Worm (Caenorhabditis elegans) whole organism, L4 larva: ENCODE results near the gene M57.1.
A peak's percentile ranks its signal among the peaks of the same experiment; 100 is the strongest.

Source experiments
- D1046.2 ChIP-seq: fragments of 200-800 bp; sonication (Bioruptor generic); IDR thresholded peaks from 2 replicates; pipeline ENCODE4 v1.3.6; 2022; ENCODE audit warnings: missing genetic modification characterization, missing compliant biosample characterization
- F26F4.8 ChIP-seq: fragments of 200-800 bp; sonication (Bioruptor generic); conservative IDR thresholded peaks from 2 replicates; pipeline ENCODE4 v1.3.6; 2022; ENCODE audit warnings: missing genetic modification characterization, missing compliant biosample characterization
- R02D3.7 ChIP-seq: fragments of 150-350 bp; sonication (generic microtip); optimal IDR thresholded peaks from 3 replicates; lab custom pipeline; 2014; ENCODE audit warnings: missing biosample characterization, missing genetic modification characterization
- T20F7.1 ChIP-seq: fragments of 200-800 bp; sonication (Bioruptor generic); optimal IDR thresholded peaks from 2 replicates; lab custom pipeline; 2018; ENCODE audit warnings: mild to moderate bottlenecking, missing genetic modification characterization, missing compliant biosample characterization
- Y75B8A.6 ChIP-seq: fragments of 200-800 bp; sonication (Bioruptor generic); IDR thresholded peaks from 2 replicates; pipeline ENCODE4 v1.3.6; 2022; ENCODE audit warnings: missing genetic modification reagents, missing genetic modification characterization, missing compliant biosample characterization
- arid-1 ChIP-seq: fragments of 200-800 bp; sonication (Bioruptor generic); conservative IDR thresholded peaks from 2 replicates; pipeline ENCODE4 v1.3.6; 2022; ENCODE audit warnings: missing genetic modification reagents, missing genetic modification characterization, missing compliant biosample characterization
- attf-4 ChIP-seq: sonication (generic microtip); optimal IDR thresholded peaks from 3 replicates; lab custom pipeline; 2017; ENCODE audit warnings: missing biosample characterization, missing genetic modification characterization
- ceh-20 ChIP-seq: fragments of 200-800 bp; sonication (Bioruptor generic); IDR thresholded peaks from 2 replicates; pipeline ENCODE4 v1.3.6; 2022; ENCODE audit warnings: missing genetic modification reagents, missing genetic modification characterization, missing compliant biosample characterization
- ctbp-1 ChIP-seq: fragments of 200-800 bp; sonication (Bioruptor generic); IDR thresholded peaks from 2 replicates; pipeline ENCODE4 v1.3.6; 2022; ENCODE audit warnings: missing genetic modification reagents, missing genetic modification characterization, missing compliant biosample characterization
- daf-19 ChIP-seq: fragments of 200-800 bp; sonication (Bioruptor generic); conservative IDR thresholded peaks from 2 replicates; pipeline ENCODE4 v1.3.6; 2022; ENCODE audit warnings: missing genetic modification characterization, missing compliant biosample characterization
- dmd-8 ChIP-seq: fragments of 200-800 bp; sonication (Bioruptor generic); IDR thresholded peaks from 2 replicates; pipeline ENCODE4 v1.3.6; 2022; ENCODE audit warnings: missing genetic modification characterization, missing compliant biosample characterization
- dpl-1 ChIP-seq: fragments of 150-350 bp; optimal IDR thresholded peaks from 2 replicates; lab custom pipeline; 2014; ENCODE audit warnings: missing biosample characterization, missing genetic modification reagents, missing genetic modification characterization
- dve-1 ChIP-seq: sonication (generic microtip); optimal IDR thresholded peaks from 2 replicates; lab custom pipeline; 2017; ENCODE audit warnings: antibody characterized with exemption, mild to moderate bottlenecking, missing genetic modification characterization, missing compliant biosample characterization; ENCODE audit not compliant: insufficient read depth
- egl-27 ChIP-seq: sonication (generic microtip); optimal IDR thresholded peaks from 3 replicates; lab custom pipeline; 2017; ENCODE audit warnings: missing biosample characterization, missing genetic modification reagents, missing genetic modification characterization
- fkh-10 ChIP-seq: fragments of 150-350 bp; optimal IDR thresholded peaks from 2 replicates; lab custom pipeline; 2014; ENCODE audit warnings: missing biosample characterization, missing genetic modification reagents, missing genetic modification characterization
- jun-1 ChIP-seq: fragments of 150-350 bp; optimal IDR thresholded peaks from 2 replicates; lab custom pipeline; 2014; ENCODE audit warnings: missing biosample characterization, missing genetic modification reagents, missing genetic modification characterization
- lim-7 ChIP-seq: fragments of 200-800 bp; sonication (Bioruptor generic); IDR thresholded peaks from 2 replicates; pipeline ENCODE4 v1.3.6; 2022; ENCODE audit warnings: missing genetic modification characterization, missing compliant biosample characterization
- lin-13 ChIP-seq: fragments of 150-350 bp; optimal IDR thresholded peaks from 2 replicates; lab custom pipeline; 2014; ENCODE audit warnings: missing biosample characterization, missing genetic modification reagents, missing genetic modification characterization
- lin-15B ChIP-seq: fragments of 150-350 bp; sonication (generic microtip); optimal IDR thresholded peaks from 3 replicates; lab custom pipeline; 2014; ENCODE audit warnings: missing biosample characterization, missing genetic modification characterization
- lin-29 ChIP-seq: fragments of 200-800 bp; sonication (Bioruptor generic); IDR thresholded peaks from 2 replicates; pipeline ENCODE4 v1.3.6; 2022; ENCODE audit warnings: missing genetic modification reagents, missing genetic modification characterization, missing compliant biosample characterization
- lin-38 ChIP-seq: fragments of 200-800 bp; sonication (Bioruptor generic); IDR thresholded peaks from 2 replicates; pipeline ENCODE4 v1.3.6; 2022; ENCODE audit warnings: missing genetic modification reagents, missing genetic modification characterization, missing compliant biosample characterization
- lin-39 ChIP-seq: fragments of 150-350 bp; optimal IDR thresholded peaks from 2 replicates; lab custom pipeline; 2014; ENCODE audit warnings: missing biosample characterization, missing genetic modification reagents, missing genetic modification characterization
- lsy-2 ChIP-seq, 2 experiments: fragments of 150-350 bp in 1 of 2; sonication (generic microtip) in 1 of 2; optimal IDR thresholded peaks; 2 replicates each; lab custom pipeline; 2014 to 2017; ENCODE audit warnings: missing biosample characterization in 2 of 2, missing genetic modification characterization in 2 of 2
- mep-1 ChIP-seq: fragments of 150-350 bp; sonication (generic microtip); optimal IDR thresholded peaks from 3 replicates; lab custom pipeline; 2014; ENCODE audit warnings: missing biosample characterization, missing genetic modification characterization
- mes-2 ChIP-seq: sonication (generic microtip); optimal IDR thresholded peaks from 2 replicates; lab custom pipeline; 2016; ENCODE audit warnings: missing genotype, mild to moderate bottlenecking, missing genetic modification characterization, missing compliant biosample characterization; ENCODE audit not compliant: poor library complexity, severe bottlenecking
- nhr-102 ChIP-seq: sonication (generic microtip); optimal IDR thresholded peaks from 2 replicates; lab custom pipeline; 2016; ENCODE audit warnings: mild to moderate bottlenecking, missing genetic modification characterization, moderate library complexity, missing compliant biosample characterization
- nhr-11 ChIP-seq: fragments of 150-350 bp; optimal IDR thresholded peaks from 2 replicates; lab custom pipeline; 2014; ENCODE audit warnings: missing biosample characterization, missing genetic modification characterization
- nhr-111 ChIP-seq: fragments of 200-800 bp; sonication (Bioruptor generic); optimal IDR thresholded peaks from 2 replicates; lab custom pipeline; 2018; ENCODE audit warnings: mild to moderate bottlenecking, missing genetic modification characterization, missing compliant biosample characterization
- nhr-41 ChIP-seq: fragments of 200-800 bp; sonication (Bioruptor generic); IDR thresholded peaks from 2 replicates; pipeline ENCODE4 v1.3.6; 2022; ENCODE audit warnings: missing genetic modification reagents, missing genetic modification characterization, missing compliant biosample characterization
- nhr-48 ChIP-seq: sonication (generic microtip); optimal IDR thresholded peaks from 2 replicates; lab custom pipeline; 2016; ENCODE audit warnings: mild to moderate bottlenecking, missing genetic modification characterization, missing compliant biosample characterization
- nhr-77 ChIP-seq: fragments of 150-350 bp; optimal IDR thresholded peaks from 2 replicates; lab custom pipeline; 2014; ENCODE audit warnings: missing biosample characterization, missing genetic modification characterization
- pha-4 ChIP-seq, 2 experiments: fragments of 150-350 bp in 1 of 2; fragments of 200-800 bp in 1 of 2; sonication (Bioruptor generic) in 1 of 2; IDR thresholded peaks in 1 of 2; optimal IDR thresholded peaks in 1 of 2; 2 replicates each; pipeline versions ENCODE4 v1.3.6 to Lab custom; 2014 to 2022; ENCODE audit warnings: missing genetic modification characterization in 2 of 2, missing genetic modification reagents in 2 of 2, missing biosample characterization in 1 of 2, missing compliant biosample characterization in 1 of 2
- php-3 ChIP-seq: fragments of 200-800 bp; sonication (Bioruptor generic); IDR thresholded peaks from 2 replicates; pipeline ENCODE4 v1.3.6; 2022; ENCODE audit warnings: missing genetic modification reagents, missing genetic modification characterization, missing compliant biosample characterization
- pqm-1 ChIP-seq: sonication (generic microtip); optimal IDR thresholded peaks from 2 replicates; lab custom pipeline; 2017; ENCODE audit warnings: missing biosample characterization, missing genetic modification characterization
- rbr-2 ChIP-seq: sonication (generic microtip); optimal IDR thresholded peaks from 2 replicates; lab custom pipeline; 2016; ENCODE audit warnings: missing genotype, missing genetic modification characterization, missing compliant biosample characterization
- set-16 ChIP-seq: fragments of 200-800 bp; sonication (Bioruptor generic); IDR thresholded peaks from 2 replicates; pipeline ENCODE4 v1.3.6; 2022; ENCODE audit warnings: missing genetic modification reagents, missing genetic modification characterization, missing compliant biosample characterization
- skn-1 ChIP-seq: fragments of 150-350 bp; optimal IDR thresholded peaks from 2 replicates; lab custom pipeline; 2014; ENCODE audit warnings: missing biosample characterization, missing genetic modification characterization
- snpc-1.2 ChIP-seq: fragments of 200-800 bp; sonication (Bioruptor generic); IDR thresholded peaks from 2 replicates; pipeline ENCODE4 v1.3.6; 2022; ENCODE audit warnings: missing genetic modification reagents, missing genetic modification characterization, missing compliant biosample characterization
- tra-1 ChIP-seq: fragments of 200-800 bp; sonication (Bioruptor generic); IDR thresholded peaks from 2 replicates; pipeline ENCODE4 v1.3.6; 2022; ENCODE audit warnings: missing genetic modification reagents, missing genetic modification characterization, missing compliant biosample characterization
- zag-1 ChIP-seq: fragments of 150-350 bp; optimal IDR thresholded peaks from 2 replicates; lab custom pipeline; 2014; ENCODE audit warnings: missing biosample characterization, missing genetic modification characterization
- zfp-2 ChIP-seq: sonication (generic microtip); optimal IDR thresholded peaks from 2 replicates; lab custom pipeline; 2016; ENCODE audit warnings: mild to moderate bottlenecking, missing genetic modification characterization, missing compliant biosample characterization
- zfp-3 ChIP-seq: fragments of 200-800 bp; sonication (Bioruptor generic); conservative IDR thresholded peaks from 2 replicates; pipeline ENCODE4 v1.3.6; 2022; ENCODE audit warnings: missing genetic modification reagents, missing genetic modification characterization, missing compliant biosample characterization
- zip-11 ChIP-seq: fragments of 200-800 bp; sonication (Bioruptor generic); IDR thresholded peaks from 2 replicates; pipeline ENCODE4 v1.3.6; 2022; ENCODE audit warnings: missing genetic modification characterization, missing compliant biosample characterization
- zip-2 ChIP-seq: fragments of 150-350 bp; optimal IDR thresholded peaks from 2 replicates; lab custom pipeline; 2014; ENCODE audit warnings: missing biosample characterization, missing genetic modification characterization
- ztf-11 ChIP-seq: fragments of 150-350 bp; optimal IDR thresholded peaks from 2 replicates; lab custom pipeline; 2014; ENCODE audit warnings: missing biosample characterization, missing genetic modification characterization
- ztf-7 ChIP-seq: fragments of 150-350 bp; optimal IDR thresholded peaks from 2 replicates; lab custom pipeline; 2014; ENCODE audit warnings: missing biosample characterization, missing genetic modification characterization

The M57.1 gene

ce11 chrIV:3521710-3522109, 10.6 kb upstream of the M57.1 start:
- TF ChIP-seq R02D3.7 (tag; lab: Kevin White, UChicago): no peak
- TF ChIP-seq set-16: peak; percentile 12; the same call in 1 of the 2 replicates
- no peak for TF ChIP-seq dve-1 (tag; lab: Kevin White, UChicago)
- no peak for TF ChIP-seq zip-11 (GFP tag; lab: Robert Waterston, UW)

DNA sequence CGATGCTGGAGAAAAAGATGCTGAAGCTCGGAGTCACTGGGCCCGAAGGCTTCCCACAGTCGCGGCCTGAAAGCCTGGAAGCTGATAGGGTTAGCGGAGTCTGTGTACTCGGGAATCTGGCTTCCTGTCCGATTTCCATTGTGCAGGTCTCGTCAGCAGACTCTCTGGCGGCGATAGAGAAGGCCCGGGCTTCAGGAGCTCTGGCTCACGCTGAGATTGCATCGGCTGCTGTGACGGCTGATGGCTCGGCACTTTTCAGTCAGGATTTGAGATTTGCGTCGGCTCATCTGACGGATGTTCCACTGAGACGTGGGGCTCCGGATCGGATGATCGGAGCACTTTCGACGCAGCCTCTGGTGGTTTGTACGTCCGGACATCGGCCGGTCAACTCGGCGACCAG, 8.8 kb upstream of the M57.1 start:
- no peak for TF ChIP-seq zag-1 (tag; lab: Kevin White, UChicago)
- TF ChIP-seq set-16: peak; percentile 88

DNA sequence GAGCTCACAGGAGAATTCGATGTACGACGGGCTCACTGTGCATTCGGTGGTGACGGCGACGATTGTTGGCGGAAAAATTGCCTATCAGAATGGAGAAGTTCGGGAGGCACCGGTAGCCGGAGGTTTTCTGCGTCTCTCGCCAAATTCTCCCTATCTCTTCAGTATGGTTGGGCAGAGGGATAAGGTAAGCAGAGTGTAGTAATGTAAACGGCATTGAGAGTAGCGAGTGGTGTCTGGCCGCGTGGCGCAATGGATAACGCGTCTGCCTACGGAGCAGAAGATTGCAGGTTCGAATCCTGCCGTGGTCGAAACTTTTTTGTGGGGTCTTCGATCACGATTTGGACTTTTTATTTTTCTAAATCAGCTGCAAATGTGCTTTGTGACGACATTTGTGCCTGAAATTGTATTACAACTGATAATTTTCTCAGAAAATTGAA, 7.7 kb upstream of the M57.1 start:
- TF ChIP-seq egl-27 (tag; lab: Kevin White, UChicago): no peak
- no peak for TF ChIP-seq fkh-10 (GFP tag; lab: Kevin White, UChicago)
- TF ChIP-seq ztf-7 (tag; lab: Kevin White, UChicago): no peak
- TF ChIP-seq zip-2 (tag; lab: Kevin White, UChicago): peak; percentile 32
- TF ChIP-seq lin-15B (tag; lab: Kevin White, UChicago): no peak
- TF ChIP-seq ztf-11 (tag; lab: Kevin White, UChicago): no peak
- TF ChIP-seq Y75B8A.6: 0 out of 2 replicates have a peak, but pooled peaks have one; percentile 44
- peak; percentile 72; the same call in 1 of the 2 replicates for TF ChIP-seq F26F4.8
- TF ChIP-seq php-3 (GFP tag; lab: Robert Waterston, UW): peak; percentile 75
- TF ChIP-seq nhr-111 (GFP tag; lab: Kevin White, UChicago): peak; percentile 75
- peak; percentile 81 for TF ChIP-seq ctbp-1
- peak; percentile 10 for TF ChIP-seq nhr-48 (tag; lab: Kevin White, UChicago)
- peak; percentile 78 for TF ChIP-seq daf-19 (GFP tag; lab: Robert Waterston, UW)
- peak; percentile 86; the same call in 1 of the 2 replicates for TF ChIP-seq arid-1 (GFP tag; lab: Robert Waterston, UW)
- TF ChIP-seq jun-1 (tag; lab: Kevin White, UChicago): no peak
- TF ChIP-seq T20F7.1 (GFP tag; lab: Kevin White, UChicago): no peak
- peak; percentile 32 for TF ChIP-seq nhr-102 (tag; lab: Kevin White, UChicago)
- peak; percentile 17 for TF ChIP-seq dve-1 (tag; lab: Kevin White, UChicago)
- TF ChIP-seq lsy-2 (tag; optimal IDR thresholded peaks at IDR 0.05; lab: Kevin White, UChicago): peak in 1 of 2 experiments; percentile 49
- peak; percentile 81 for TF ChIP-seq lin-38
- TF ChIP-seq nhr-77: no peak
- TF ChIP-seq zfp-3 (GFP tag; lab: Robert Waterston, UW): peak; percentile 46; the same call in 1 of the 2 replicates
- peak; percentile 73; the same call in 1 of the 2 replicates for TF ChIP-seq tra-1 (GFP tag; lab: Robert Waterston, UW)
- no peak for TF ChIP-seq pqm-1 (tag; lab: Kevin White, UChicago)
- peak; percentile 91 for TF ChIP-seq dmd-8 (GFP tag; lab: Robert Waterston, UW)
- TF ChIP-seq lin-13 (GFP tag; lab: Kevin White, UChicago): peak; percentile 29
- TF ChIP-seq lin-39 (tag; lab: Kevin White, UChicago): no peak
- TF ChIP-seq snpc-1.2 (GFP tag; lab: Robert Waterston, UW): peak; percentile 79
- peak; percentile 67 for TF ChIP-seq set-16
- peak; percentile 3 for TF ChIP-seq dpl-1 (GFP tag; lab: Kevin White, UChicago)
- no peak for TF ChIP-seq nhr-41 (GFP tag; lab: Robert Waterston, UW)
- TF ChIP-seq skn-1 (tag; lab: Kevin White, UChicago): no peak
- TF ChIP-seq ceh-20 (GFP tag; lab: Robert Waterston, UW): no peak
- no peak for TF ChIP-seq R02D3.7 (tag; lab: Kevin White, UChicago)
- TF ChIP-seq D1046.2 (GFP tag; lab: Robert Waterston, UW): peak; percentile 79
- TF ChIP-seq zfp-2 (tag; lab: Kevin White, UChicago): no peak
- peak; percentile 49 for TF ChIP-seq nhr-11 (tag; lab: Kevin White, UChicago)
- TF ChIP-seq mes-2 (tag; lab: Kevin White, UChicago): peak; percentile 74
- no peak for TF ChIP-seq lin-29 (GFP tag; lab: Robert Waterston, UW)
- no peak for TF ChIP-seq attf-4 (tag; lab: Kevin White, UChicago)
- peak; percentile 69 for TF ChIP-seq mep-1 (tag; lab: Kevin White, UChicago)
- peak; percentile 70; the same call in 1 of the 2 replicates for TF ChIP-seq pha-4 (GFP tag; IDR thresholded peaks at IDR 0.05; lab: Robert Waterston, UW)
- TF ChIP-seq pha-4 (tag; optimal IDR thresholded peaks at IDR 0.05; lab: Kevin White, UChicago): no peak
- TF ChIP-seq rbr-2: peak; percentile 50
- peak; percentile 83 for TF ChIP-seq lim-7 (GFP tag; lab: Robert Waterston, UW)
